Worm (Caenorhabditis elegans) whole organism, mixed stage, embryonic: ENCODE measurements around the gene fbxb-108.
A peak's percentile ranks its signal among the peaks of the same experiment; 100 is the strongest.

Source experiments
- blmp-1 ChIP-seq: fragments of 150-350 bp; optimal IDR thresholded peaks from 2 replicates; lab custom pipeline; 2014; ENCODE audit warnings: missing biosample characterization, missing genetic modification characterization
- ceh-39 ChIP-seq: fragments of 150-350 bp; optimal IDR thresholded peaks from 2 replicates; lab custom pipeline; 2014; ENCODE audit warnings: missing biosample characterization, missing genetic modification characterization
- ceh-43 ChIP-seq: fragments of 200-800 bp; sonication (Bioruptor generic); optimal IDR thresholded peaks from 2 replicates; lab custom pipeline; 2018; ENCODE audit warnings: mild to moderate bottlenecking, missing genetic modification characterization, moderate library complexity, missing compliant biosample characterization
- ceh-83 ChIP-seq: fragments of 200-800 bp; sonication (Bioruptor generic); optimal IDR thresholded peaks from 2 replicates; lab custom pipeline; 2018; ENCODE audit warnings: mild to moderate bottlenecking, missing genetic modification characterization, missing compliant biosample characterization
- ces-1 ChIP-seq: fragments of 150-350 bp; optimal IDR thresholded peaks from 2 replicates; lab custom pipeline; 2014; ENCODE audit warnings: missing biosample characterization, missing genetic modification reagents, missing genetic modification characterization
- cnd-1 ChIP-seq: fragments of 200-800 bp; sonication (Bioruptor generic); optimal IDR thresholded peaks from 2 replicates; lab custom pipeline; 2018; ENCODE audit warnings: mild to moderate bottlenecking, missing genetic modification characterization, missing compliant biosample characterization
- drap-1 ChIP-seq: fragments of 200-800 bp; sonication (Bioruptor generic); optimal IDR thresholded peaks from 3 replicates; lab custom pipeline; 2018; ENCODE audit warnings: mild to moderate bottlenecking, missing genetic modification characterization, missing compliant biosample characterization
- elt-1 ChIP-seq: sonication (generic microtip); optimal IDR thresholded peaks from 2 replicates; lab custom pipeline; 2017; ENCODE audit warnings: missing genetic modification characterization, mild to moderate bottlenecking, missing compliant biosample characterization, antibody characterized with exemption, moderate library complexity, borderline replicate concordance; ENCODE audit not compliant: insufficient read depth
- elt-3 ChIP-seq: fragments of 150-350 bp; optimal IDR thresholded peaks from 2 replicates; lab custom pipeline; 2014; ENCODE audit warnings: missing biosample characterization, missing genetic modification characterization
- flh-1 ChIP-seq: fragments of 200-800 bp; sonication (Bioruptor generic); optimal IDR thresholded peaks from 2 replicates; lab custom pipeline; 2018; ENCODE audit warnings: mild to moderate bottlenecking, missing genetic modification characterization, moderate library complexity, missing compliant biosample characterization
- ham-2 ChIP-seq: fragments of 200-800 bp; sonication (Bioruptor generic); optimal IDR thresholded peaks from 2 replicates; lab custom pipeline; 2018; ENCODE audit warnings: mild to moderate bottlenecking, missing genetic modification characterization, missing compliant biosample characterization
- hlh-1 ChIP-seq: fragments of 150-350 bp; optimal IDR thresholded peaks from 2 replicates; lab custom pipeline; 2014; ENCODE audit warnings: missing biosample characterization, missing genetic modification reagents, missing genetic modification characterization
- lin-13 ChIP-seq: fragments of 150-350 bp; optimal IDR thresholded peaks from 2 replicates; lab custom pipeline; 2014; ENCODE audit warnings: missing biosample characterization, missing genetic modification characterization
- lin-32 ChIP-seq: fragments of 200-800 bp; sonication (Bioruptor generic); optimal IDR thresholded peaks from 2 replicates; lab custom pipeline; 2018; ENCODE audit warnings: mild to moderate bottlenecking, missing genetic modification characterization, missing compliant biosample characterization
- mab-5 ChIP-seq: fragments of 150-350 bp; optimal IDR thresholded peaks from 2 replicates; lab custom pipeline; 2014; ENCODE audit warnings: missing biosample characterization, missing genetic modification characterization
- mep-1 ChIP-seq: fragments of 150-350 bp; optimal IDR thresholded peaks from 2 replicates; lab custom pipeline; 2017; ENCODE audit warnings: missing biosample characterization, missing genetic modification reagents, missing genetic modification characterization, inconsistent platforms
- mls-2 ChIP-seq: sonication (generic microtip); optimal IDR thresholded peaks from 2 replicates; lab custom pipeline; 2016; ENCODE audit warnings: mild to moderate bottlenecking, missing genetic modification characterization, moderate library complexity, missing compliant biosample characterization
- nhr-12 ChIP-seq: fragments of 150-350 bp; optimal IDR thresholded peaks from 2 replicates; lab custom pipeline; 2014; ENCODE audit warnings: missing biosample characterization, missing genetic modification characterization
- nhr-2 ChIP-seq: fragments of 150-350 bp; optimal IDR thresholded peaks from 2 replicates; lab custom pipeline; 2014; ENCODE audit warnings: missing biosample characterization, missing genetic modification characterization
- nhr-237 ChIP-seq: fragments of 150-350 bp; optimal IDR thresholded peaks from 2 replicates; lab custom pipeline; 2014; ENCODE audit warnings: missing biosample characterization, missing genetic modification characterization
- nhr-28 ChIP-seq: fragments of 150-350 bp; optimal IDR thresholded peaks from 2 replicates; lab custom pipeline; 2014; ENCODE audit warnings: missing biosample characterization, missing genetic modification characterization
- nhr-76 ChIP-seq: sonication (generic microtip); optimal IDR thresholded peaks from 2 replicates; lab custom pipeline; 2017; ENCODE audit warnings: missing biosample characterization, missing genetic modification characterization
- pha-4 ChIP-seq: fragments of 150-350 bp; optimal IDR thresholded peaks from 2 replicates; lab custom pipeline; 2018; ENCODE audit warnings: missing biosample characterization, missing genetic modification reagents, missing genetic modification characterization
- sem-2 ChIP-seq: fragments of 200-800 bp; sonication (Bioruptor generic); optimal IDR thresholded peaks from 2 replicates; lab custom pipeline; 2018; ENCODE audit warnings: mild to moderate bottlenecking, missing genetic modification characterization, missing compliant biosample characterization
- sptf-1 ChIP-seq: sonication (generic microtip); optimal IDR thresholded peaks from 2 replicates; lab custom pipeline; 2017; ENCODE audit warnings: mild to moderate bottlenecking, missing genetic modification characterization, moderate library complexity, missing compliant biosample characterization
- unc-120 ChIP-seq: sonication (generic microtip); optimal IDR thresholded peaks from 2 replicates; lab custom pipeline; 2017; ENCODE audit warnings: missing genetic modification characterization, missing compliant biosample characterization; ENCODE audit not compliant: poor library complexity, severe bottlenecking
- unc-39 ChIP-seq: fragments of 150-350 bp; optimal IDR thresholded peaks from 2 replicates; lab custom pipeline; 2014; ENCODE audit warnings: missing biosample characterization, missing genetic modification characterization
- unc-62 ChIP-seq: fragments of 150-350 bp; optimal IDR thresholded peaks from 2 replicates; lab custom pipeline; 2014; ENCODE audit warnings: missing biosample characterization, missing genetic modification reagents, missing genetic modification characterization
- zip-8 ChIP-seq: fragments of 150-350 bp; optimal IDR thresholded peaks from 2 replicates; lab custom pipeline; 2014; ENCODE audit warnings: missing biosample characterization, missing genetic modification characterization
- ztf-11 ChIP-seq: fragments of 150-350 bp; optimal IDR thresholded peaks from 2 replicates; lab custom pipeline; 2014; ENCODE audit warnings: missing biosample characterization, missing genetic modification characterization

fbxb-108 gene

DNA sequence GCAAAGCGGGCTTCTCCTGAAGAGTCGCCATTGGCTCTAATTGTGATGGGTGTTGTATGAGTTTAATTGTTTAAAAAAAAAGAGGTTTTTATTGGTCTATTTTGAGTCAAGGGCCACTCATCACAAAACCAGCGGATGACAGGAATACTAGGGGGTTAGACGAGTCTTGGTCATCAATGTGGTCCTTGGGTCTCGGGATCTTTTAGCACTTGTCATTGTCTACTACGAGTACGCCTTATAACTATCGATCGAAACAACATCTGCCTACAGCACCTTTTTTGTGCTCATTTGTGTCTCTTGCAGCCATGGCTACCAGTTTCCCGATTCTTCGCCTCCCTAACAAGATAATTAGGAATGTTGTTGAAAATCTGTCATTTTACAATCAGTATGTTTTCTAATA lies at the start of gene fbxb-108:
Gene fbxb-108, plus strand, starts transcription at position 301 of the 400 bp plus-strand sequence.
- no peak for TF ChIP-seq drap-1 (GFP tag; lab: Kevin White, UChicago)
- TF ChIP-seq ceh-83 (GFP tag; lab: Kevin White, UChicago): no peak
- TF ChIP-seq nhr-2: no peak
- TF ChIP-seq ham-2: no peak
- TF ChIP-seq elt-3 (tag; lab: Kevin White, UChicago): no peak
- no peak for TF ChIP-seq blmp-1 (tag; lab: Kevin White, UChicago)
- no peak for TF ChIP-seq ztf-11
- no peak for TF ChIP-seq flh-1 (GFP tag; lab: Kevin White, UChicago)
- TF ChIP-seq ceh-39: no peak
- TF ChIP-seq unc-39 (tag; lab: Kevin White, UChicago): no peak
- no peak for TF ChIP-seq lin-32 (GFP tag; lab: Kevin White, UChicago)
- TF ChIP-seq nhr-28 (tag; lab: Kevin White, UChicago): no peak

DNA sequence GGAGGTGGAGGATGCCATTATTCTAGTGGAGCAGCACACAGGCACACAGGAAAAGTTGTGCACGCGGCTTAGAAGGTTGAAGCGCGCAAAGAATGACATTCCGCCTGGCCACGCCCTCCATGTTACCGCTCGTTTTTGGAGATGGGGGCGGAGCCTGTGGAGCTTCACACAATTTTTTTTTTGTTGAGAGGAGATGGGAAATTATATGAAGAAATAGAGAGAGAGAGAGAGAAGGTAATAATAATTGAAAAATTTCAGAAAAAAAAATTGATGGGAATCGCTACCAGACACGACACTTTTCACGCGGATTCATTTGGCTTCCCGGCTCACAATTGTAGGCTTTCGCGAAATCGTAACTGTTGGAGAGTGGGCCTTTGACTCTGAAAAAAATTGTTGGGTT lies 47.4 kb upstream of the fbxb-108 start, which contains the start of gene T05A8.3:
Gene T05A8.3, minus strand, starts transcription at position 101 of the 400 bp plus-strand sequence.
- TF ChIP-seq elt-1 (no peak), blmp-1 (tag; lab: Kevin White, UChicago) (no peak), sem-2 (GFP tag; lab: Kevin White, UChicago) (no peak), nhr-12 (tag; lab: Kevin White, UChicago) (no peak), mls-2 (tag; lab: Kevin White, UChicago) (no peak), sptf-1 (tag; lab: Kevin White, UChicago) (no peak), ceh-83 (GFP tag; lab: Kevin White, UChicago) (no peak)

DNA sequence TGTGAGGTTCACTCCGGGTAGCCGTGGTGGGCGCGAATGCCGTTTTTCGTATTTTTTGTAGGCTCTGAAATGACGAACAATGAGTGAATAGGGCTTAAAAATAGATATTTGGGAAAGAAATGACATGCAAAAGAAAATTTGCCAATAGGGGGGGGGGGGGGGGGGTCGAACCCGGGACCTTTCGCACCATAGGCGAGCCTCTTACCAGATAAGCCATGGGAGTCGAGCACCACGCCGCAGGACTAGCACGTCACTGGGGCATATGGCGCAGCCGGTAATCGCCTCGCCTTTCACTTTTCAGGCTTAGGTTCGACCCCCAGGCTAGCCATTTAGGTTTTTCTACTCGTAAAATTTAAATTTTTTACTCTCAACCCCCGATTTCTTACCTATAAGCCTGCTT lies 45.6 kb upstream of the fbxb-108 start:
- no peak for TF ChIP-seq ztf-11
- no peak for TF ChIP-seq unc-62 (GFP tag; lab: Kevin White, UChicago)
- no peak for TF ChIP-seq sem-2 (GFP tag; lab: Kevin White, UChicago)
- TF ChIP-seq, all 35 proteins: peak for 0

DNA sequence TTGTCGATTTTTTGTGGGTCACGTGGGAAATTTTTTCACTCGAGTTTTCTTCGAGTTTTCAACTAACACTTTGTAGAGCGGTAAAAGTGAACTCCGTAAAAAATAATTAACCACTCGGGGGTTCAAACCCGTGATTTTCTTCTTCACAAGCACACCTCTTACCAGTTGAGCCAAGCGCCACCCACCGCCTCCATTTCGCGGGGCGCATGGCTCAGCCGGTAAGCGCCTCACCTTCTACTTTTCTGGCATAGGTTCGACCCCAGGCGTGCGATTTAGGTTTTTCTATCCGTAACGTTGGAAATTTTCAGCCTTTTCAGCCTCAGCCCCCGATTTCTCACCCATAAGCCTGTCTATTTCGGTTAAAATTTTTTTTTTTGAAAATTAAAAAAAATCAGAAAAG lies 42.8 kb upstream of the fbxb-108 start:
- no peak for TF ChIP-seq mep-1
- no peak for TF ChIP-seq unc-62 (GFP tag; lab: Kevin White, UChicago)
- TF ChIP-seq mab-5 (tag; lab: Kevin White, UChicago): no peak
- no peak for TF ChIP-seq flh-1 (GFP tag; lab: Kevin White, UChicago)
- TF ChIP-seq cnd-1 (tag; lab: Kevin White, UChicago): no peak
- no peak for TF ChIP-seq zip-8
- TF ChIP-seq ham-2: no peak
- TF ChIP-seq nhr-237 (tag; lab: Kevin White, UChicago): no peak
- TF ChIP-seq pha-4 (tag; lab: Kevin White, UChicago): no peak
- TF ChIP-seq ces-1 (GFP tag; lab: Kevin White, UChicago): no peak
- no peak for TF ChIP-seq ceh-39
- TF ChIP-seq ceh-43 (GFP tag; lab: Kevin White, UChicago): no peak
- no peak for TF ChIP-seq sptf-1 (tag; lab: Kevin White, UChicago)
- TF ChIP-seq nhr-76: no peak
- no peak for TF ChIP-seq sem-2 (GFP tag; lab: Kevin White, UChicago)

DNA sequence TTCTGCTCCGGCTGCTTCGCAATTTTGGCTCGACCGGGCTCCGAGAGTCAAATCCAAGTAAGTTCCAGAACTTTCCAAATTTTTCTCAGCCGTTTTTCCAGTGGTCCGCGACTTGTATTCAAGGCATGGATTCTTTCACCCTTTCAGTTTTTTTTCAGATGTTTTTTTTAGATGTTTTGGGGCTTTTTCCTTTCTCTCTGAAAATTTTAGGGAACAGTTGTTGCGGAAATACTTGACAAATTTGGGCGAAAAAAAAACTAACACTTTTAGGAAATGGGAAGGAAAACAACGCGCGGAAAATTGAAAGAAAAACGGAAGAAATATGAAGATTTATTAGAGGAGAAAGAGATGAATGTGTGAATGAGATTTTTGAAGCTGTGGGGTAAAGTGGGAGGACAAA lies 39.2 kb upstream of the fbxb-108 start, which contains the start of the genes T05A8.11 and nep-2:
Gene T05A8.11, minus strand, starts transcription at position 101 of the 400 bp plus-strand sequence.
Gene nep-2, minus strand, starts transcription at position 192 of the 400 bp plus-strand sequence.
- no peak for TF ChIP-seq mep-1
- TF ChIP-seq ceh-83 (GFP tag; lab: Kevin White, UChicago): no peak
- TF ChIP-seq flh-1 (GFP tag; lab: Kevin White, UChicago): no peak
- no peak for TF ChIP-seq ceh-43 (GFP tag; lab: Kevin White, UChicago)
- no peak for TF ChIP-seq drap-1 (GFP tag; lab: Kevin White, UChicago)
- TF ChIP-seq mab-5 (tag; lab: Kevin White, UChicago): no peak
- no peak for TF ChIP-seq lin-13
- no peak for TF ChIP-seq unc-39 (tag; lab: Kevin White, UChicago)

DNA sequence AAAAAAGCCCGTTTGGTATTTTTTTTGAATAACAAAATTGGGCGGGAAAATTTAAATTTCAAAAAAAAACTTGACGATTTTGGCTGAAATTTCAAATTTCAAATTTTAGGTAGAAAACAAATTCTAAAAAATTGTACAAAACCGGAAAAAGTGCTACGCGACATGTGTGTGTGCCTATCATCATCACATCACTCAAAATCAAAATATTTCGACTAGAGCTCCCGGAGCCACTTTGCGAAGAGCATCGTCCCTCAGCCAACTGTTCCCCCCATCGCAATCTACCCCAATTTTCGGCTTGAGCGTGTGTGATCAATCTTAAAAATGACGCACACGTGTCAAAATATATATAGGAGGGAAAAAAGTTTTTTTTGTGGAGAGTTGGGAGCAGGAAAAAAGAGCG lies 38.0 kb upstream of the fbxb-108 start:
- TF ChIP-seq unc-120 (tag; lab: Kevin White, UChicago): peak; percentile 54
- no peak for TF ChIP-seq mep-1
- TF ChIP-seq hlh-1 (tag; lab: Kevin White, UChicago): peak; percentile 37
- TF ChIP-seq nhr-12 (tag; lab: Kevin White, UChicago): no peak
- peak; percentile 63 for TF ChIP-seq unc-62 (GFP tag; lab: Kevin White, UChicago)
- TF ChIP-seq, all 35 proteins: peak for 3
